Worm (Caenorhabditis elegans) whole organism, late embryonic: ENCODE data around the gene F34D6.1.
A peak's percentile ranks its signal among the peaks of the same experiment; 100 is the strongest.

Source experiments
- C08G9.2 ChIP-seq: sonication (generic microtip); optimal IDR thresholded peaks from 2 replicates; lab custom pipeline; 2016; ENCODE audit warnings: mild to moderate bottlenecking, missing genetic modification characterization, moderate library complexity, missing compliant biosample characterization
- F13H6.1 ChIP-seq: sonication (generic microtip); optimal IDR thresholded peaks from 2 replicates; lab custom pipeline; 2016; ENCODE audit warnings: missing genetic modification characterization, missing compliant biosample characterization
- K02D7.2 ChIP-seq: sonication (generic microtip); optimal IDR thresholded peaks from 2 replicates; lab custom pipeline; 2017; ENCODE audit warnings: mild to moderate bottlenecking, missing genetic modification characterization, missing compliant biosample characterization
- Y22D7AL.16 ChIP-seq: sonication (generic microtip); optimal IDR thresholded peaks from 2 replicates; lab custom pipeline; 2016; ENCODE audit warnings: missing genetic modification characterization, missing compliant biosample characterization
- ama-1 ChIP-seq: fragments of 150-350 bp; optimal IDR thresholded peaks from 2 replicates; lab custom pipeline; 2014
- ceh-18 ChIP-seq: sonication (generic microtip); optimal IDR thresholded peaks from 2 replicates; lab custom pipeline; 2016; ENCODE audit warnings: missing genetic modification characterization, missing compliant biosample characterization
- ceh-19 ChIP-seq: fragments of 200-800 bp; sonication (Bioruptor generic); optimal IDR thresholded peaks from 2 replicates; lab custom pipeline; 2018; ENCODE audit warnings: mild to moderate bottlenecking, missing genetic modification characterization, missing compliant biosample characterization
- ceh-2 ChIP-seq: sonication (generic microtip); optimal IDR thresholded peaks from 2 replicates; lab custom pipeline; 2016; ENCODE audit warnings: missing genotype, missing genetic modification characterization, missing compliant biosample characterization
- ceh-22 ChIP-seq: sonication (generic microtip); optimal IDR thresholded peaks from 2 replicates; lab custom pipeline; 2017; ENCODE audit warnings: missing biosample characterization, missing genetic modification characterization
- ceh-24 ChIP-seq: sonication (generic microtip); optimal IDR thresholded peaks from 2 replicates; lab custom pipeline; 2016; ENCODE audit warnings: mild to moderate bottlenecking, missing genetic modification characterization, missing compliant biosample characterization
- ceh-48 ChIP-seq: sonication (generic microtip); optimal IDR thresholded peaks from 2 replicates; lab custom pipeline; 2016; ENCODE audit warnings: missing genetic modification characterization, inconsistent platforms, missing compliant biosample characterization
- ceh-6 ChIP-seq: fragments of 200-800 bp; sonication (Bioruptor generic); optimal IDR thresholded peaks from 2 replicates; lab custom pipeline; 2018; ENCODE audit warnings: mild to moderate bottlenecking, missing genetic modification characterization, missing compliant biosample characterization
- che-1 ChIP-seq: sonication (generic microtip); optimal IDR thresholded peaks from 2 replicates; lab custom pipeline; 2016; ENCODE audit warnings: mild to moderate bottlenecking, missing genetic modification characterization, missing compliant biosample characterization
- elt-2 ChIP-seq: sonication (generic microtip); optimal IDR thresholded peaks from 2 replicates; lab custom pipeline; 2016; ENCODE audit warnings: missing genetic modification reagents, missing genetic modification characterization, missing compliant biosample characterization
- elt-4 ChIP-seq: sonication (generic microtip); optimal IDR thresholded peaks from 2 replicates; lab custom pipeline; 2016; ENCODE audit warnings: missing genetic modification characterization, missing compliant biosample characterization
- fax-1 ChIP-seq: sonication (generic microtip); optimal IDR thresholded peaks from 2 replicates; lab custom pipeline; 2016; ENCODE audit warnings: missing genotype, missing genetic modification characterization, missing compliant biosample characterization
- fkh-10 ChIP-seq: fragments of 150-350 bp; optimal IDR thresholded peaks from 2 replicates; lab custom pipeline; 2014; ENCODE audit warnings: missing biosample characterization, missing genetic modification reagents, missing genetic modification characterization
- fkh-6 ChIP-seq: sonication (generic microtip); optimal IDR thresholded peaks from 2 replicates; lab custom pipeline; 2016; ENCODE audit warnings: missing genetic modification characterization, missing compliant biosample characterization
- hlh-6 ChIP-seq: sonication (generic microtip); optimal IDR thresholded peaks from 2 replicates; lab custom pipeline; 2016; ENCODE audit warnings: missing genotype, missing genetic modification characterization, missing compliant biosample characterization
- hlh-8 ChIP-seq: sonication (generic microtip); optimal IDR thresholded peaks from 2 replicates; lab custom pipeline; 2016; ENCODE audit warnings: missing genotype, missing genetic modification characterization, missing compliant biosample characterization
- lim-6 ChIP-seq: sonication (generic microtip); optimal IDR thresholded peaks from 2 replicates; lab custom pipeline; 2016; ENCODE audit warnings: missing genetic modification characterization, missing compliant biosample characterization
- lin-11 ChIP-seq: fragments of 200-800 bp; sonication (Bioruptor generic); optimal IDR thresholded peaks from 2 replicates; lab custom pipeline; 2018; ENCODE audit warnings: mild to moderate bottlenecking, missing genetic modification characterization, missing compliant biosample characterization
- madf-2 ChIP-seq: sonication (generic microtip); optimal IDR thresholded peaks from 2 replicates; lab custom pipeline; 2017; ENCODE audit warnings: missing genetic modification characterization, missing compliant biosample characterization
- nhr-232 ChIP-seq: sonication (generic microtip); optimal IDR thresholded peaks from 2 replicates; lab custom pipeline; 2016; ENCODE audit warnings: missing genetic modification characterization, missing compliant biosample characterization
- odd-2 ChIP-seq: sonication (generic microtip); optimal IDR thresholded peaks from 2 replicates; lab custom pipeline; 2017; ENCODE audit warnings: antibody characterized with exemption, mild to moderate bottlenecking, missing genetic modification characterization, missing compliant biosample characterization
- pha-2 ChIP-seq: sonication (generic microtip); optimal IDR thresholded peaks from 2 replicates; lab custom pipeline; 2017; ENCODE audit warnings: mild to moderate bottlenecking, missing genetic modification characterization, missing compliant biosample characterization
- pha-4 ChIP-seq: fragments of 150-350 bp; optimal IDR thresholded peaks from 2 replicates; lab custom pipeline; 2018; ENCODE audit warnings: missing biosample characterization, missing genetic modification reagents, missing genetic modification characterization
- pros-1 ChIP-seq: fragments of 150-350 bp; optimal IDR thresholded peaks from 2 replicates; lab custom pipeline; 2014; ENCODE audit warnings: missing biosample characterization, missing genetic modification reagents, missing genetic modification characterization
- ref-2 ChIP-seq: sonication (generic microtip); optimal IDR thresholded peaks from 2 replicates; lab custom pipeline; 2016; ENCODE audit warnings: missing genetic modification characterization, missing compliant biosample characterization
- sdc-2 ChIP-seq: sonication (generic microtip); optimal IDR thresholded peaks from 2 replicates; lab custom pipeline; 2016; ENCODE audit warnings: missing genotype, missing genetic modification characterization, missing compliant biosample characterization
- sox-4 ChIP-seq: sonication (generic microtip); optimal IDR thresholded peaks from 2 replicates; lab custom pipeline; 2017; ENCODE audit warnings: mild to moderate bottlenecking, missing genetic modification characterization, inconsistent platforms, missing compliant biosample characterization
- tbx-7 ChIP-seq: sonication (generic microtip); optimal IDR thresholded peaks from 2 replicates; lab custom pipeline; 2016; ENCODE audit warnings: missing genotype, missing genetic modification characterization, missing compliant biosample characterization
- ttx-3 ChIP-seq: sonication (generic microtip); optimal IDR thresholded peaks from 2 replicates; lab custom pipeline; 2016; ENCODE audit warnings: missing genetic modification reagents, missing genetic modification characterization, missing compliant biosample characterization
- unc-42 ChIP-seq: sonication (generic microtip); optimal IDR thresholded peaks from 2 replicates; lab custom pipeline; 2016; ENCODE audit warnings: missing genotype, missing genetic modification characterization, missing compliant biosample characterization
- unc-55 ChIP-seq: sonication (generic microtip); optimal IDR thresholded peaks from 2 replicates; lab custom pipeline; 2017; ENCODE audit warnings: missing biosample characterization, missing genetic modification reagents, missing genetic modification characterization
- zip-5 ChIP-seq: sonication (generic microtip); optimal IDR thresholded peaks from 2 replicates; lab custom pipeline; 2016; ENCODE audit warnings: missing genetic modification characterization, missing compliant biosample characterization
- ztf-16 ChIP-seq: sonication (generic microtip); optimal IDR thresholded peaks from 2 replicates; lab custom pipeline; 2017; ENCODE audit warnings: missing genetic modification characterization, missing compliant biosample characterization

The F34D6.1 gene

ce11 chrII:2681118-2681517, at the start of gene F34D6.1:
F34D6.1 (minus strand) TSS chrII:2681218.
- no peak for TF ChIP-seq pha-2
- no peak for TF ChIP-seq ceh-48
- TF ChIP-seq unc-55 (GFP tag; lab: Kevin White, UChicago): no peak
- no peak for TF ChIP-seq ceh-22 (tag; lab: Kevin White, UChicago)
- no peak for TF ChIP-seq K02D7.2 (tag; lab: Kevin White, UChicago)
- no peak for TF ChIP-seq tbx-7 (tag; lab: Kevin White, UChicago)
- no peak for TF ChIP-seq Y22D7AL.16 (tag; lab: Kevin White, UChicago)
- TF ChIP-seq ama-1 (lab: Kevin White, UChicago): no peak
- TF ChIP-seq madf-2 (tag; lab: Kevin White, UChicago): no peak
- TF ChIP-seq lin-11 (tag; lab: Kevin White, UChicago): no peak
- TF ChIP-seq pros-1 (tag; lab: Kevin White, UChicago): no peak
- TF ChIP-seq ztf-16 (tag; lab: Kevin White, UChicago): no peak
- TF ChIP-seq F13H6.1: no peak
- TF ChIP-seq zip-5 (tag; lab: Kevin White, UChicago): no peak

- no peak for TF ChIP-seq F13H6.1
- peak; percentile 34 for TF ChIP-seq unc-42 (tag; lab: Kevin White, UChicago)
Measured at ce11 chrII:2730647-2731046, 49.6 kb upstream of the F34D6.1 start.

- peak; percentile 52 for TF ChIP-seq unc-55 (GFP tag; lab: Kevin White, UChicago)
- TF ChIP-seq lim-6 (tag; lab: Kevin White, UChicago): no peak
- TF ChIP-seq che-1 (tag; lab: Kevin White, UChicago): no peak
- TF ChIP-seq ceh-18: no peak
- TF ChIP-seq fkh-10 (GFP tag; lab: Kevin White, UChicago): no peak
Measured at ce11 chrII:2726774-2727173, 45.8 kb upstream of the F34D6.1 start.

ce11 chrII:2725561-2725960, 44.5 kb upstream of the F34D6.1 start, which contains the start of the genes T05A8.11 and nep-2:
T05A8.11 (minus strand) TSS chrII:2725661.
nep-2 (minus strand) TSS chrII:2725752.
- TF ChIP-seq ceh-2 (tag; lab: Kevin White, UChicago) (no peak), odd-2 (no peak), sox-4 (no peak), pha-4 (tag; lab: Kevin White, UChicago) (no peak), nhr-232 (no peak), elt-4 (no peak), ceh-6 (GFP tag; lab: Kevin White, UChicago) (no peak), ztf-16 (tag; lab: Kevin White, UChicago) (no peak), C08G9.2 (tag; lab: Kevin White, UChicago) (no peak), lim-6 (tag; lab: Kevin White, UChicago) (no peak), ttx-3 (tag; lab: Kevin White, UChicago) (no peak), ceh-22 (tag; lab: Kevin White, UChicago) (no peak), ceh-24 (tag; lab: Kevin White, UChicago) (no peak), fkh-6 (no peak), ceh-19 (GFP tag; lab: Kevin White, UChicago) (no peak), hlh-8 (tag; lab: Kevin White, UChicago) (no peak), hlh-6 (no peak)

- TF ChIP-seq sox-4: no peak
- no peak for TF ChIP-seq fax-1 (tag; lab: Kevin White, UChicago)
- no peak for TF ChIP-seq lin-11 (tag; lab: Kevin White, UChicago)
- no peak for TF ChIP-seq elt-2 (tag; lab: Kevin White, UChicago)
- TF ChIP-seq sdc-2: no peak
- TF ChIP-seq fkh-6: no peak
- no peak for TF ChIP-seq ref-2 (tag; lab: Kevin White, UChicago)
- TF ChIP-seq ztf-16 (tag; lab: Kevin White, UChicago): no peak
- TF ChIP-seq, all 69 proteins: peak for 0
Measured at ce11 chrII:2721992-2722391, 41.0 kb upstream of the F34D6.1 start.
